Worm (Caenorhabditis elegans) whole organism, L4 larva: ENCODE measurements around the gene Y51H7C.9.

Experiments
- F37D6.2 ChIP-seq: sonication (generic microtip); optimal IDR thresholded peaks from 2 replicates; lab custom pipeline; 2016; ENCODE audit warnings: mild to moderate bottlenecking, missing genetic modification characterization, missing compliant biosample characterization
- F49E8.2 ChIP-seq: sonication (generic microtip); optimal IDR thresholded peaks from 2 replicates; lab custom pipeline; 2016; ENCODE audit warnings: missing compliant biosample characterization, mild to moderate bottlenecking, missing genetic modification characterization, borderline replicate concordance
- Y48G9A.11 ChIP-seq: fragments of 200-800 bp; sonication (Bioruptor generic); IDR thresholded peaks from 2 replicates; pipeline ENCODE4 v1.3.6; 2022; ENCODE audit warnings: missing genetic modification reagents, missing genetic modification characterization, missing compliant biosample characterization
- aly-2 ChIP-seq: sonication (generic microtip); optimal IDR thresholded peaks from 2 replicates; lab custom pipeline; 2018; ENCODE audit warnings: missing biosample characterization, missing genetic modification characterization
- attf-4 ChIP-seq: sonication (generic microtip); optimal IDR thresholded peaks from 3 replicates; lab custom pipeline; 2017; ENCODE audit warnings: missing biosample characterization, missing genetic modification characterization
- ceh-82 ChIP-seq: sonication (generic microtip); optimal IDR thresholded peaks from 2 replicates; lab custom pipeline; 2017; ENCODE audit warnings: missing biosample characterization, missing genetic modification characterization
- dmd-6 ChIP-seq: fragments of 200-800 bp; sonication (Bioruptor generic); IDR thresholded peaks from 2 replicates; pipeline ENCODE4 v1.3.6; 2022; ENCODE audit warnings: missing genetic modification reagents, missing genetic modification characterization, missing compliant biosample characterization
- dmd-8 ChIP-seq: fragments of 200-800 bp; sonication (Bioruptor generic); IDR thresholded peaks from 2 replicates; pipeline ENCODE4 v1.3.6; 2022; ENCODE audit warnings: missing genetic modification characterization, missing compliant biosample characterization
- dpl-1 ChIP-seq: fragments of 150-350 bp; optimal IDR thresholded peaks from 2 replicates; lab custom pipeline; 2014; ENCODE audit warnings: missing biosample characterization, missing genetic modification reagents, missing genetic modification characterization
- hif-1 ChIP-seq, 2 experiments: sonication (generic microtip); optimal IDR thresholded peaks; 2 replicates each; lab custom pipeline; 2016 to 2017; ENCODE audit warnings: missing compliant biosample characterization in 2 of 2, missing genetic modification characterization in 2 of 2, missing genetic modification reagents in 2 of 2, missing genotype in 2 of 2, mild to moderate bottlenecking in 1 of 2
- hlh-11 ChIP-seq: fragments of 200-800 bp; sonication (Bioruptor generic); optimal IDR thresholded peaks from 2 replicates; lab custom pipeline; 2018; ENCODE audit warnings: mild to moderate bottlenecking, missing genetic modification characterization, missing compliant biosample characterization
- lim-7 ChIP-seq: fragments of 200-800 bp; sonication (Bioruptor generic); IDR thresholded peaks from 2 replicates; pipeline ENCODE4 v1.3.6; 2022; ENCODE audit warnings: missing genetic modification characterization, missing compliant biosample characterization
- lin-1 ChIP-seq: fragments of 200-800 bp; sonication (Bioruptor generic); IDR thresholded peaks from 2 replicates; pipeline ENCODE4 v1.3.6; 2022; ENCODE audit warnings: missing genetic modification reagents, missing genetic modification characterization, missing compliant biosample characterization
- lin-29 ChIP-seq: fragments of 200-800 bp; sonication (Bioruptor generic); IDR thresholded peaks from 2 replicates; pipeline ENCODE4 v1.3.6; 2022; ENCODE audit warnings: missing genetic modification reagents, missing genetic modification characterization, missing compliant biosample characterization
- lin-39 ChIP-seq: fragments of 150-350 bp; optimal IDR thresholded peaks from 2 replicates; lab custom pipeline; 2014; ENCODE audit warnings: missing biosample characterization, missing genetic modification reagents, missing genetic modification characterization
- lsy-2 ChIP-seq, 2 experiments: fragments of 150-350 bp in 1 of 2; sonication (generic microtip) in 1 of 2; optimal IDR thresholded peaks; 2 replicates each; lab custom pipeline; 2014 to 2017; ENCODE audit warnings: missing biosample characterization in 2 of 2, missing genetic modification characterization in 2 of 2
- mes-2 ChIP-seq: sonication (generic microtip); optimal IDR thresholded peaks from 2 replicates; lab custom pipeline; 2016; ENCODE audit warnings: missing genotype, mild to moderate bottlenecking, missing genetic modification characterization, missing compliant biosample characterization; ENCODE audit not compliant: poor library complexity, severe bottlenecking
- mxl-2 ChIP-seq: fragments of 200-800 bp; sonication (Bioruptor generic); conservative IDR thresholded peaks from 2 replicates; pipeline ENCODE4 v1.3.6; 2022; ENCODE audit warnings: missing genetic modification reagents, missing genetic modification characterization, missing compliant biosample characterization
- mxl-3 ChIP-seq: fragments of 200-800 bp; sonication (Bioruptor generic); optimal IDR thresholded peaks from 2 replicates; lab custom pipeline; 2018; ENCODE audit warnings: mild to moderate bottlenecking, missing genetic modification characterization, missing compliant biosample characterization
- nhr-102 ChIP-seq: sonication (generic microtip); optimal IDR thresholded peaks from 2 replicates; lab custom pipeline; 2016; ENCODE audit warnings: mild to moderate bottlenecking, missing genetic modification characterization, moderate library complexity, missing compliant biosample characterization
- nhr-11 ChIP-seq: fragments of 150-350 bp; optimal IDR thresholded peaks from 2 replicates; lab custom pipeline; 2014; ENCODE audit warnings: missing biosample characterization, missing genetic modification characterization
- nhr-111 ChIP-seq: fragments of 200-800 bp; sonication (Bioruptor generic); optimal IDR thresholded peaks from 2 replicates; lab custom pipeline; 2018; ENCODE audit warnings: mild to moderate bottlenecking, missing genetic modification characterization, missing compliant biosample characterization
- nhr-25 ChIP-seq: sonication (generic microtip); optimal IDR thresholded peaks from 2 replicates; lab custom pipeline; 2017; ENCODE audit warnings: missing genetic modification characterization, mild to moderate bottlenecking, missing compliant biosample characterization, antibody characterized with exemption, moderate library complexity, borderline replicate concordance; ENCODE audit not compliant: insufficient read depth
- nhr-28 ChIP-seq: fragments of 150-350 bp; optimal IDR thresholded peaks from 2 replicates; lab custom pipeline; 2014; ENCODE audit warnings: missing biosample characterization, missing genetic modification characterization
- nhr-41 ChIP-seq: fragments of 200-800 bp; sonication (Bioruptor generic); IDR thresholded peaks from 2 replicates; pipeline ENCODE4 v1.3.6; 2022; ENCODE audit warnings: missing genetic modification reagents, missing genetic modification characterization, missing compliant biosample characterization
- nhr-48 ChIP-seq: sonication (generic microtip); optimal IDR thresholded peaks from 2 replicates; lab custom pipeline; 2016; ENCODE audit warnings: mild to moderate bottlenecking, missing genetic modification characterization, missing compliant biosample characterization
- rbr-2 ChIP-seq: sonication (generic microtip); optimal IDR thresholded peaks from 2 replicates; lab custom pipeline; 2016; ENCODE audit warnings: missing genotype, missing genetic modification characterization, missing compliant biosample characterization
- spr-1 ChIP-seq: sonication (generic microtip); optimal IDR thresholded peaks from 2 replicates; lab custom pipeline; 2016; ENCODE audit warnings: mild to moderate bottlenecking, missing genetic modification characterization, missing compliant biosample characterization
- spr-3 ChIP-seq: fragments of 200-800 bp; sonication (Bioruptor generic); optimal IDR thresholded peaks from 2 replicates; lab custom pipeline; 2018; ENCODE audit warnings: mild to moderate bottlenecking, missing genetic modification characterization, missing compliant biosample characterization
- tra-1 ChIP-seq: fragments of 200-800 bp; sonication (Bioruptor generic); IDR thresholded peaks from 2 replicates; pipeline ENCODE4 v1.3.6; 2022; ENCODE audit warnings: missing genetic modification reagents, missing genetic modification characterization, missing compliant biosample characterization
- unc-130 ChIP-seq: sonication (generic microtip); optimal IDR thresholded peaks from 2 replicates; lab custom pipeline; 2016; ENCODE audit warnings: missing genetic modification reagents, missing genetic modification characterization, missing compliant biosample characterization
- unc-62 ChIP-seq, 3 experiments: fragments of 150-350 bp in 1 of 3; sonication (generic microtip); optimal IDR thresholded peaks in 2 of 3; peaks in 1 of 3; 1 replicate in 1 of 3; 2 replicates in 2 of 3; lab custom pipeline; 2014 to 2017; ENCODE audit warnings: missing biosample characterization in 3 of 3, missing genetic modification characterization in 3 of 3, missing genetic modification reagents in 3 of 3, missing genotype in 1 of 3
- zfp-2 ChIP-seq: sonication (generic microtip); optimal IDR thresholded peaks from 2 replicates; lab custom pipeline; 2016; ENCODE audit warnings: mild to moderate bottlenecking, missing genetic modification characterization, missing compliant biosample characterization
- zip-11 ChIP-seq: fragments of 200-800 bp; sonication (Bioruptor generic); IDR thresholded peaks from 2 replicates; pipeline ENCODE4 v1.3.6; 2022; ENCODE audit warnings: missing genetic modification characterization, missing compliant biosample characterization

Y51H7C.9 gene

DNA sequence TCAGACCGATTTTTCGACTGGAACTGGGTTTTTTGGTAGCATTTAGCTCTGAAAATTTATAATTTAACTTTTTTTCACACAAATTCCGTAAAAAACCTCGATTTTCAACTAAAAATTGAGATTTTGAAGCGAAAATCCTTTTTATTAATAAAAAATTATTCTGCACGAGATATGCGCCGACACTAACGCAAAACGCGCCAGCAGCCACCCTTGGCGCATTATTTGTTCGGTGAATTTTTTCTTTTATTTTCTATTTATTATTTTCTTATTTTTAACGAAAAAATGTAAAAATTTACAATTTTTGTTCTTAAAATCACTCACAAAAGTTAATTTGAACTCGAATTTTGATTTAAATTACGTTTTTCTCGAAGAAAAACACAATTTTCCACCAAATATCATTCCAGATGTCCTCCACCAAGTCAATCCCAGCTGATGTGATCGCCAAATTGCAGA lies 9.1 kb downstream of the Y51H7C.9 start, which contains the start of gene Y51H7C.7:
Y51H7C.7 (plus strand) TSS at position 403 of the 453 bp plus-strand sequence.
- TF ChIP-seq mes-2 (tag; lab: Kevin White, UChicago) (peak; percentile 84), hif-1 (tag; optimal IDR thresholded peaks at IDR 0.05; lab: Kevin White, UChicago) (no peak), nhr-28 (tag; lab: Kevin White, UChicago) (peak; percentile 28), Y48G9A.11 (GFP tag; lab: Robert Waterston, UW) (peak; percentile 50; the same call in 1 of the 2 replicates), spr-1 (tag; lab: Kevin White, UChicago) (peak; percentile 39), dmd-6 (GFP tag; lab: Robert Waterston, UW) (peak; percentile 27; the same call in 1 of the 2 replicates), F49E8.2 (tag; lab: Kevin White, UChicago) (peak; percentile 8), rbr-2 (tag; lab: Kevin White, UChicago) (peak; percentile 51), ceh-82 (tag; lab: Kevin White, UChicago) (no peak), F37D6.2 (tag; lab: Kevin White, UChicago) (peak; percentile 44), dpl-1 (GFP tag; lab: Kevin White, UChicago) (peak; percentile 70), tra-1 (no peak), attf-4 (tag; lab: Kevin White, UChicago) (no peak), mxl-3 (GFP tag; lab: Kevin White, UChicago) (no peak)

DNA sequence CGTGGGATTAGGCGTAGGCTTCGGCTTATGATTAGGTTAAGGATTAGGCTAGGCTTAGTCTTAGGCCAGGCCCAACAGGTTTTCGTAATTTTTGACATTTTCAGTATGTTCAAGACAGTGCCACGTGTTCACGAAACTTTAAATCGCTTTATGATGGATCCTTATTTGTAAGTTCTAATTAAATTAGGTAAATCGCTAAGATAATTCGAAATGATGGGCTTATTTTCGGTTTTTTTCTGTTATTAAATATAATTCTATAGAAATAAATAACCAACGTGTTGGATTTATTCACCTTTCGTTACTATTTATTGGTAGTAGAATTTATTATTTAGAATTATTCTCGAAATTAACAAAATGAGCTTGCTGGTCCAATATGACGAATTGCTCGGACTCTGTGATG lies 9.8 kb downstream of the Y51H7C.9 start, which contains the start of gene Y51H7C.8:
Y51H7C.8 (plus strand) TSS at position 301 of the 400 bp plus-strand sequence.
- TF ChIP-seq nhr-111 (no peak), nhr-102 (tag; lab: Kevin White, UChicago) (no peak)

DNA sequence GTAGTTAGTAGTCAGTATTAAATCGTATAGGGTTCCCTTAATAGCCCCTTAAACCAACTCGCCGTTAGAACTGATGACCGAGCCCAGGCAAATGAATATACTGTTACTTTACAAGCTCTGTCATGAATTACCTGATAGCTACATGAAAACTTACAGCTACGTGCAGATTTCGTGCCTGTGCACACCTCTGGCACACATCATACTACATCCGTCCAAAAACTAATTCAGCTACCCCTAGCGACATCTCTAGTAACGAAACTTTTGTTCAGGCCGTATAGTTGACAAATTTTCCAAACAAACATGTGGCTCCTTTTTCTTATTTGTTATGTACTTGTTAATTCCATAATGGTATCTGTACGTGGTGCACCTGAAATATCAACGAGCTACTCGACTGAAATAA lies 11.2 kb downstream of the Y51H7C.9 start, which contains the start of gene F54D12.1:
F54D12.1 (plus strand) TSS at position 301 of the 400 bp plus-strand sequence.
- no peak for TF ChIP-seq lin-29 (GFP tag; lab: Robert Waterston, UW)
- TF ChIP-seq hlh-11, result no peak
- TF ChIP-seq zfp-2 (tag; lab: Kevin White, UChicago), result no peak
- TF ChIP-seq lin-1 (GFP tag; lab: Robert Waterston, UW), result no peak
- no peak for TF ChIP-seq lim-7
- TF ChIP-seq lin-39 (tag; lab: Kevin White, UChicago), result no peak
- no peak for TF ChIP-seq F49E8.2 (tag; lab: Kevin White, UChicago)
- TF ChIP-seq dmd-8 (GFP tag; lab: Robert Waterston, UW), result no peak
- no peak for TF ChIP-seq nhr-25 (tag; lab: Kevin White, UChicago)
- TF ChIP-seq spr-3 (GFP tag; lab: Kevin White, UChicago), result no peak
- TF ChIP-seq aly-2 (tag; lab: Kevin White, UChicago), result no peak
- no peak for TF ChIP-seq mxl-2 (GFP tag; lab: Robert Waterston, UW)

DNA sequence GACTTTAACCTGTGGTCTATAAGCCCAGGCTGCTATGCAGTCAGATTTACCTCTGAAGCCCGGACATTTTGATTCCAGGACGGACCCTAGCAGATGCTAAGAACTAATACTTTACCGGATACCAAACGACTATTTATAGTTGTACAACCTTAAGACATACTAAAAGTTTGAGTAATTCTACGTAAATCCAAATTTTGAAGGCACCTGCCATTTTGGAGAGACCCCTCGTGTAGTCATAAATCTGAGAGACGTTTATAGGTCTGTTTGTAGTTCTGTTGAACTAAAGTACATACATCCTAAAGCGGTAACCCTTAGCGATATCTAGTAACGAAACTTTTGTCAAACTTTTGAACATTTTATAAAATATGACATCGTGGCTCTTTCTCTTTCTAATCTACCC lies 12.9 kb downstream of the Y51H7C.9 start, which contains the start of gene F54D12.2:
F54D12.2 (plus strand) TSS at position 301 of the 400 bp plus-strand sequence.
- TF ChIP-seq lsy-2 (tag; optimal IDR thresholded peaks at IDR 0.05; lab: Kevin White, UChicago) (no peak), nhr-41 (GFP tag; lab: Robert Waterston, UW) (no peak), nhr-11 (no peak), nhr-48 (no peak)

DNA sequence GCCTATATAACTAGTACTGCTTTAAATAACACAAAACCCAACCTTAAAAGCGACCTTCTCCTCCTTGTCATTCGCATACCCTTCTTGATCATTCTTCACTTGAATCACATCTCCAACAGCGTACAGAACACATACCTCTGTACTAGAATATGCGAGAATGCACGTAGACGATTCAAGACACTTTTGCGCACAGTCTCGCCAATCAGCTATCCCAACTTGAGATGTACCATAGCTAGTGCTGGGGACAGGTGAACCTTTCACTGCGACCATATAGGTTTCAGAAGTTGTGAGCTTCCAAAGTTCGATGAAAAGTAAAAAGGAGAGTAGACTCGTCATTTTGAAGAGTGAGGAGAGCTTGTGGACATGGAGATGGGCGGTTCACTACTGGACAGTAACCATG lies 13.6 kb downstream of the Y51H7C.9 start, which contains the start of gene F54D12.8:
F54D12.8 (minus strand) TSS at position 336 of the 400 bp plus-strand sequence.
- TF ChIP-seq unc-62 (GFP tag; optimal IDR thresholded peaks at IDR 0.05 in 1 of 2; lab: Kevin White, UChicago), result peak in 1 of 2 experiments; percentile 96
- TF ChIP-seq unc-62 (tag; optimal IDR thresholded peaks at IDR 0.05; lab: Kevin White, UChicago), result no peak
- no peak for TF ChIP-seq nhr-111
- TF ChIP-seq unc-130 (GFP tag; lab: Kevin White, UChicago), result no peak
- no peak for TF ChIP-seq zip-11 (GFP tag; lab: Robert Waterston, UW)
